Worm (Caenorhabditis elegans): ENCODE measurements around the gene C09B9.2.
"Not testable (repeated sequence)": the region's sequence is repeated elsewhere in the genome, so short reads cannot be mapped to it uniquely, and the experiment has no call there.

ce11 chrIV:5070593-5070992 is 41.5 kb downstream of the C09B9.2 start, which contains the start of gene C02B10.6:
- TF ChIP-seq R02D3.7 (tag; optimal IDR thresholded peaks at IDR 0.05); tbx-2 (tag; optimal IDR thresholded peaks at IDR 0.05); egl-5 (tag; optimal IDR thresholded peaks at IDR 0.05); ztf-11 (tag; optimal IDR thresholded peaks at IDR 0.05); nhr-25 (tag; optimal IDR thresholded peaks at IDR 0.05); ceh-9 (tag; optimal IDR thresholded peaks at IDR 0.05); skn-1 (tag; optimal IDR thresholded peaks at IDR 0.05); unc-62 (GFP tag; optimal IDR thresholded peaks at IDR 0.05); zag-1 (tag; optimal IDR thresholded peaks at IDR 0.05): not testable (repeated sequence)
